Fruit fly (Drosophila melanogaster): ENCODE data around the gene CG7330.

The CG7330 gene

dm6 chr3L:18181900-18182299, 33.2 kb downstream of the CG7330 start:
- no peak for TF ChIP-seq BEAF-32 (GFP tag; optimal IDR thresholded peaks at IDR 0.05)
- no peak for TF ChIP-seq ab (GFP tag; optimal IDR thresholded peaks at IDR 0.05)
- no peak for TF ChIP-seq CG13123 (GFP tag; optimal IDR thresholded peaks at IDR 0.05)
- TF ChIP-seq eyg (GFP tag; optimal IDR thresholded peaks at IDR 0.05), result no peak

dm6 chr3L:18183928-18184327, 35.2 kb downstream of the CG7330 start:
- no peak for TF ChIP-seq Nf-YA (GFP tag; IDR thresholded peaks at IDR 0.05)
- TF ChIP-seq fd102C (GFP tag; optimal IDR thresholded peaks at IDR 0.05), result no peak
- no peak for TF ChIP-seq zen (tag; optimal IDR thresholded peaks at IDR 0.05)
- no peak for TF ChIP-seq mirr (GFP tag; optimal IDR thresholded peaks at IDR 0.05)
- TF ChIP-seq salm (tag; optimal IDR thresholded peaks at IDR 0.05), result no peak

DNA sequence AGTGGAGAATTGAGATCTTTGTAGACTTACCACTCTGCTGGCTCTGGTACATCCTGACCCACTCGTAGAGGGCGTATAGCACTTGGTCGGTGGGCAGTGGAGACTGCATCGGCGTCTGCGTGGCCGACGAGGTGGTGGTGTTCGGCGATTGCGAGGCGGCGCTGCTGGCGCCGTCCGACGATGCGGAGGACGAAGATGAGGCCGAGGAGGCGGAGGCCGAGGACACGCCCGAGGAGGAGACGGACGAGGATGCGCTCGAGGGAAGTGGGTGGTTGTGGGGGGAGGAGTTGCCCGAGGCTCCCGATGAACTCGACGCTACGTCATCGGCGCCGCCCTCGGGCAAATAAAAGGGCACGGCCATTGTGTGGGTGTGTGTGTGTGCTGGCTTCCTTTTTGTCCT, 36.0 kb downstream of the CG7330 start:
- no peak for TF ChIP-seq pan (optimal IDR thresholded peaks at IDR 0.05)
- TF ChIP-seq pan (GFP tag; optimal IDR thresholded peaks at IDR 0.05 in 1 of 2, IDR thresholded peaks at IDR 0.05 in 1 of 2), result no peak
- TF ChIP-seq gsb (GFP tag; IDR thresholded peaks at IDR 0.05), result 0 out of 2 replicates have a peak, but pooled peaks have one; percentile 8
- TF ChIP-seq CG3847 (GFP tag; IDR thresholded peaks at IDR 0.05), result 0 out of 2 replicates have a peak, but pooled peaks have one; percentile 10
- TF ChIP-seq Lim3 (GFP tag; IDR thresholded peaks at IDR 0.05), result no peak
- TF ChIP-seq Deaf1 (tag; optimal IDR thresholded peaks at IDR 0.05), result peak; percentile 82
- TF ChIP-seq Adf1 (GFP tag; IDR thresholded peaks at IDR 0.05), result peak; percentile 19; the same call in 1 of the 2 replicates
- TF ChIP-seq en (GFP tag; optimal IDR thresholded peaks at IDR 0.05), result no peak
- TF ChIP-seq dysf (GFP tag; IDR thresholded peaks at IDR 0.05), result no peak
- peak; percentile 50 for TF ChIP-seq Ets65A (GFP tag)
- TF ChIP-seq Antp (GFP tag; optimal IDR thresholded peaks at IDR 0.05), result no peak
- TF ChIP-seq fd102C (GFP tag; optimal IDR thresholded peaks at IDR 0.05), result no peak
- no peak for TF ChIP-seq tup (GFP tag; optimal IDR thresholded peaks at IDR 0.05)
- TF ChIP-seq zfh1 (GFP tag; IDR thresholded peaks at IDR 0.05), result 0 out of 3 replicates have a peak, but pooled peaks have one; percentile 47
- no peak for TF ChIP-seq MBD-R2 (GFP tag; IDR thresholded peaks at IDR 0.05)
- no peak for TF ChIP-seq exex (tag; optimal IDR thresholded peaks at IDR 0.05)
- no peak for TF ChIP-seq mirr (GFP tag; optimal IDR thresholded peaks at IDR 0.05)
- no peak for TF ChIP-seq toy (GFP tag; IDR thresholded peaks at IDR 0.05)
- no peak for TF ChIP-seq croc (GFP tag; conservative IDR thresholded peaks at IDR 0.05)
- 0 out of 2 replicates have a peak, but pooled peaks have one; percentile 12 for TF ChIP-seq sens-2 (GFP tag; IDR thresholded peaks at IDR 0.05)
- no peak for TF ChIP-seq klu (GFP tag; IDR thresholded peaks at IDR 0.05)
- TF ChIP-seq Optix (GFP tag; IDR thresholded peaks at IDR 0.05), result no peak
- TF ChIP-seq chinmo (GFP tag; IDR thresholded peaks at IDR 0.05; ENCODE audit: partially characterized antibody), result 0 out of 4 replicates have a peak, but pooled peaks have one; percentile 8
- TF ChIP-seq schlank (tag; optimal IDR thresholded peaks at IDR 0.05), result no peak
- no peak for TF ChIP-seq ewg (GFP tag; optimal IDR thresholded peaks at IDR 0.05)
- TF ChIP-seq dmrt99B (tag; optimal IDR thresholded peaks at IDR 0.05), result no peak
- TF ChIP-seq Nf-YA (GFP tag; IDR thresholded peaks at IDR 0.05), result peak; percentile 35; the same call in 1 of the 2 replicates
- TF ChIP-seq CG16813 (GFP tag; IDR thresholded peaks at IDR 0.05; ENCODE audit: partially characterized antibody), result no peak
- no peak for TF ChIP-seq shn (GFP tag; optimal IDR thresholded peaks at IDR 0.05)
- TF ChIP-seq pum (GFP tag; optimal IDR thresholded peaks at IDR 0.05), result no peak
- TF ChIP-seq CG2120 (GFP tag; optimal IDR thresholded peaks at IDR 0.05), result no peak
- no peak for TF ChIP-seq CG2199 (GFP tag; IDR thresholded peaks at IDR 0.05)
- TF ChIP-seq CG7556 (GFP tag; optimal IDR thresholded peaks at IDR 0.05), result no peak
- TF ChIP-seq CG34422 (GFP tag; IDR thresholded peaks at IDR 0.05), result no peak
- 0 out of 2 replicates have a peak, but pooled peaks have one; percentile 53 for TF ChIP-seq chm (GFP tag; IDR thresholded peaks at IDR 0.05)
- no peak for TF ChIP-seq CG16863 (GFP tag; optimal IDR thresholded peaks at IDR 0.05)
- TF ChIP-seq Sox102F (GFP tag; optimal IDR thresholded peaks at IDR 0.05), result no peak
- no peak for TF ChIP-seq hth (optimal IDR thresholded peaks at IDR 0.05)
- TF ChIP-seq CG6791 (GFP tag; IDR thresholded peaks at IDR 0.05; ENCODE audit: partially characterized antibody), result 0 out of 3 replicates have a peak, but pooled peaks have one; percentile 41
- no peak for TF ChIP-seq br (optimal IDR thresholded peaks at IDR 0.05)
- no peak for TF ChIP-seq Fer3 (tag; optimal IDR thresholded peaks at IDR 0.05)
- no peak for TF ChIP-seq CG4730 (GFP tag; IDR thresholded peaks at IDR 0.05)
- TF ChIP-seq jigr1 (GFP tag; IDR thresholded peaks at IDR 0.05), result no peak

All from whole organism, embryonic.